Worm (Caenorhabditis elegans) whole organism, young adult: ENCODE data around the gene Y54G11A.4.

Experiments used
- B0019.2 ChIP-seq: fragments of 200-800 bp; sonication (Bioruptor generic); conservative IDR thresholded peaks from 2 replicates; pipeline ENCODE4 v1.3.6; 2022; ENCODE audit warnings: missing genetic modification reagents, missing genetic modification characterization, missing compliant biosample characterization
- B0035.1 ChIP-seq: sonication (generic microtip); optimal IDR thresholded peaks from 2 replicates; lab custom pipeline; 2016; ENCODE audit warnings: missing genetic modification characterization, mild to moderate bottlenecking, missing compliant biosample characterization, missing genotype, missing genetic modification reagents
- D2030.7 ChIP-seq: fragments of 200-800 bp; sonication (Bioruptor generic); IDR thresholded peaks from 2 replicates; pipeline ENCODE4 v1.3.6; 2022; ENCODE audit warnings: missing genetic modification reagents, missing genetic modification characterization, missing compliant biosample characterization
- F10E7.11 ChIP-seq: sonication (generic microtip); optimal IDR thresholded peaks from 2 replicates; lab custom pipeline; 2017; ENCODE audit warnings: mild to moderate bottlenecking, missing genetic modification characterization, moderate library complexity, missing compliant biosample characterization
- F33H1.4 ChIP-seq: fragments of 200-800 bp; sonication (Bioruptor generic); IDR thresholded peaks from 2 replicates; pipeline ENCODE4 v1.3.6; 2022; ENCODE audit warnings: missing genetic modification reagents, missing genetic modification characterization, missing compliant biosample characterization
- F49E8.2 ChIP-seq: sonication (generic microtip); optimal IDR thresholded peaks from 3 replicates; lab custom pipeline; 2017; ENCODE audit warnings: missing genetic modification characterization, mild to moderate bottlenecking, missing compliant biosample characterization, antibody characterized with exemption, moderate library complexity; ENCODE audit not compliant: insufficient read depth
- F52B5.7 ChIP-seq: sonication (generic microtip); optimal IDR thresholded peaks from 2 replicates; lab custom pipeline; 2016; ENCODE audit warnings: mild to moderate bottlenecking, missing genetic modification characterization, missing compliant biosample characterization
- F57A8.1 ChIP-seq: fragments of 200-800 bp; sonication (Bioruptor generic); optimal IDR thresholded peaks from 2 replicates; lab custom pipeline; 2018; ENCODE audit warnings: mild to moderate bottlenecking, missing genetic modification characterization, moderate library complexity, missing compliant biosample characterization
- F57C9.4 ChIP-seq: sonication (generic microtip); optimal IDR thresholded peaks from 2 replicates; lab custom pipeline; 2017; ENCODE audit warnings: mild to moderate bottlenecking, missing genetic modification characterization, missing compliant biosample characterization
- K11D2.4 ChIP-seq: fragments of 200-800 bp; sonication (Bioruptor generic); IDR thresholded peaks from 2 replicates; pipeline ENCODE4 v1.3.6; 2022; ENCODE audit warnings: missing genetic modification reagents, missing genetic modification characterization, missing compliant biosample characterization
- T07F8.4 ChIP-seq: sonication (generic microtip); optimal IDR thresholded peaks from 2 replicates; lab custom pipeline; 2016; ENCODE audit warnings: mild to moderate bottlenecking, missing genetic modification characterization, moderate library complexity, missing compliant biosample characterization
- Y53G8AR.9 ChIP-seq: fragments of 200-800 bp; sonication (Bioruptor generic); conservative IDR thresholded peaks from 2 replicates; pipeline ENCODE4 v1.3.6; 2022; ENCODE audit warnings: missing genetic modification reagents, missing genetic modification characterization, missing compliant biosample characterization
- aptf-2 ChIP-seq: fragments of 200-800 bp; sonication (Bioruptor generic); conservative IDR thresholded peaks from 2 replicates; pipeline ENCODE4 v1.3.6; 2022; ENCODE audit warnings: missing genetic modification reagents, missing genetic modification characterization, missing compliant biosample characterization
- athp-1 ChIP-seq: sonication (generic microtip); optimal IDR thresholded peaks from 2 replicates; lab custom pipeline; 2017; ENCODE audit warnings: mild to moderate bottlenecking, missing genetic modification characterization, missing compliant biosample characterization
- bed-1 ChIP-seq: fragments of 200-800 bp; sonication (Bioruptor generic); IDR thresholded peaks from 2 replicates; pipeline ENCODE4 v1.3.6; 2022; ENCODE audit warnings: missing genetic modification reagents, missing genetic modification characterization, missing compliant biosample characterization
- bed-2 ChIP-seq: fragments of 200-800 bp; sonication (Bioruptor generic); IDR thresholded peaks from 2 replicates; pipeline ENCODE4 v1.3.6; 2022; ENCODE audit warnings: missing genetic modification reagents, missing genetic modification characterization, missing compliant biosample characterization
- ccch-3 ChIP-seq: fragments of 200-800 bp; sonication (Bioruptor generic); optimal IDR thresholded peaks from 2 replicates; lab custom pipeline; 2018; ENCODE audit warnings: mild to moderate bottlenecking, missing genetic modification characterization, missing compliant biosample characterization
- cebp-1 ChIP-seq, 2 experiments: fragments of 200-800 bp in 1 of 2; sonication (Bioruptor generic) in 1 of 2; sonication (generic microtip) in 1 of 2; IDR thresholded peaks in 1 of 2; optimal IDR thresholded peaks in 1 of 2; 2 replicates each; pipeline versions ENCODE4 v1.3.6 to Lab custom; 2017 to 2022; ENCODE audit warnings: missing compliant biosample characterization in 2 of 2, missing genetic modification characterization in 2 of 2, mild to moderate bottlenecking in 1 of 2, missing genetic modification reagents in 1 of 2, moderate library complexity in 1 of 2
- chd-7 ChIP-seq: sonication (generic microtip); optimal IDR thresholded peaks from 2 replicates; lab custom pipeline; 2016; ENCODE audit warnings: mild to moderate bottlenecking, missing genetic modification characterization, moderate library complexity, missing compliant biosample characterization
- dpl-1 ChIP-seq: fragments of 150-350 bp; optimal IDR thresholded peaks from 2 replicates; lab custom pipeline; 2014; ENCODE audit warnings: missing biosample characterization, missing genetic modification reagents, missing genetic modification characterization
- ets-4 ChIP-seq: fragments of 200-800 bp; sonication (Bioruptor generic); optimal IDR thresholded peaks from 2 replicates; lab custom pipeline; 2018; ENCODE audit warnings: mild to moderate bottlenecking, missing genetic modification characterization, missing compliant biosample characterization
- fkh-3 ChIP-seq: sonication (generic microtip); optimal IDR thresholded peaks from 2 replicates; lab custom pipeline; 2016; ENCODE audit warnings: mild to moderate bottlenecking, missing genetic modification characterization, missing compliant biosample characterization
- hlh-12 ChIP-seq: sonication (generic microtip); optimal IDR thresholded peaks from 2 replicates; lab custom pipeline; 2016; ENCODE audit warnings: missing genetic modification characterization, missing compliant biosample characterization
- hlh-26 ChIP-seq: fragments of 200-800 bp; sonication (Bioruptor generic); conservative IDR thresholded peaks from 2 replicates; pipeline ENCODE4 v1.3.6; 2022; ENCODE audit warnings: missing genetic modification reagents, missing genetic modification characterization, missing compliant biosample characterization
- hsf-1 ChIP-seq: fragments of 200-800 bp; sonication (Bioruptor generic); IDR thresholded peaks from 2 replicates; pipeline ENCODE4 v1.3.6; 2022; ENCODE audit warnings: missing genetic modification reagents, missing genetic modification characterization, missing compliant biosample characterization
- let-526 ChIP-seq: fragments of 200-800 bp; sonication (Bioruptor generic); IDR thresholded peaks from 2 replicates; pipeline ENCODE4 v1.3.6; 2022; ENCODE audit warnings: missing genetic modification reagents, missing genetic modification characterization, missing compliant biosample characterization
- lin-35 ChIP-seq, 3 experiments: fragments of 150-350 bp in 2 of 3; sonication (generic microtip) in 1 of 3; optimal IDR thresholded peaks; 2 replicates each; lab custom pipeline; 2014 to 2018; ENCODE audit warnings: missing biosample characterization in 3 of 3, missing genetic modification characterization in 3 of 3, missing genetic modification reagents in 3 of 3
- lir-1 ChIP-seq: fragments of 200-800 bp; sonication (Bioruptor generic); conservative IDR thresholded peaks from 2 replicates; pipeline ENCODE4 v1.3.6; 2022; ENCODE audit warnings: missing genetic modification reagents, missing genetic modification characterization, missing compliant biosample characterization
- madf-10 ChIP-seq: sonication (generic microtip); optimal IDR thresholded peaks from 2 replicates; lab custom pipeline; 2016; ENCODE audit warnings: mild to moderate bottlenecking, missing genetic modification characterization, missing compliant biosample characterization
- madf-3 ChIP-seq: fragments of 200-800 bp; sonication (Bioruptor generic); IDR thresholded peaks from 2 replicates; pipeline ENCODE4 v1.3.6; 2022; ENCODE audit warnings: missing genetic modification reagents, missing genetic modification characterization, missing compliant biosample characterization
- madf-8 ChIP-seq: fragments of 200-800 bp; sonication (Bioruptor generic); conservative IDR thresholded peaks from 2 replicates; pipeline ENCODE4 v1.3.6; 2022; ENCODE audit warnings: missing genetic modification reagents, missing genetic modification characterization, missing compliant biosample characterization
- mcd-1 ChIP-seq: fragments of 200-800 bp; sonication (Bioruptor generic); IDR thresholded peaks from 2 replicates; pipeline ENCODE4 v1.3.6; 2022; ENCODE audit warnings: missing genetic modification reagents, missing genetic modification characterization, missing compliant biosample characterization
- mel-28 ChIP-seq: sonication (generic microtip); optimal IDR thresholded peaks from 2 replicates; lab custom pipeline; 2016; ENCODE audit warnings: borderline replicate concordance, mild to moderate bottlenecking, missing genetic modification characterization, missing compliant biosample characterization
- mes-4 ChIP-seq: sonication (generic microtip); optimal IDR thresholded peaks from 2 replicates; lab custom pipeline; 2016; ENCODE audit warnings: missing genotype, missing genetic modification characterization, missing compliant biosample characterization
- nfyb-1 ChIP-seq: fragments of 200-800 bp; sonication (Bioruptor generic); IDR thresholded peaks from 2 replicates; pipeline ENCODE4 v1.3.6; 2022; ENCODE audit warnings: missing genetic modification reagents, missing genetic modification characterization, missing compliant biosample characterization
- nhr-120 ChIP-seq: fragments of 200-800 bp; sonication (Bioruptor generic); IDR thresholded peaks from 2 replicates; pipeline ENCODE4 v1.3.6; 2022; ENCODE audit warnings: missing genetic modification characterization, missing compliant biosample characterization
- nhr-27 ChIP-seq: fragments of 200-800 bp; sonication (Bioruptor generic); optimal IDR thresholded peaks from 2 replicates; lab custom pipeline; 2018; ENCODE audit warnings: mild to moderate bottlenecking, missing genetic modification characterization, moderate library complexity, missing compliant biosample characterization
- nhr-80 ChIP-seq: sonication (generic microtip); optimal IDR thresholded peaks from 2 replicates; lab custom pipeline; 2016; ENCODE audit warnings: missing genetic modification characterization, missing compliant biosample characterization
- rec-8 ChIP-seq, 2 experiments: sonication (generic microtip); optimal IDR thresholded peaks; 2 replicates each; lab custom pipeline; 2016; ENCODE audit warnings: mild to moderate bottlenecking in 2 of 2, missing genetic modification characterization in 2 of 2, missing genetic modification reagents in 2 of 2, missing genotype in 2 of 2, missing biosample characterization in 1 of 2, missing compliant biosample characterization in 1 of 2, moderate library complexity in 1 of 2
- repo-1 ChIP-seq: sonication (generic microtip); optimal IDR thresholded peaks from 2 replicates; lab custom pipeline; 2017; ENCODE audit warnings: mild to moderate bottlenecking, missing genetic modification characterization, missing compliant biosample characterization
- sea-2 ChIP-seq: fragments of 200-800 bp; sonication (Bioruptor generic); IDR thresholded peaks from 2 replicates; pipeline ENCODE4 v1.3.6; 2022; ENCODE audit warnings: missing genetic modification characterization, missing compliant biosample characterization
- snpc-1.3 ChIP-seq: sonication (generic microtip); optimal IDR thresholded peaks from 2 replicates; lab custom pipeline; 2017; ENCODE audit warnings: missing genetic modification characterization, mild to moderate bottlenecking, missing compliant biosample characterization, antibody characterized with exemption, moderate library complexity, missing genotype, missing genetic modification reagents; ENCODE audit not compliant: insufficient read depth
- tlf-1 ChIP-seq: fragments of 200-800 bp; sonication (Bioruptor generic); optimal IDR thresholded peaks from 2 replicates; lab custom pipeline; 2018; ENCODE audit warnings: mild to moderate bottlenecking, missing genetic modification characterization, missing compliant biosample characterization
- unc-130 ChIP-seq: sonication (generic microtip); optimal IDR thresholded peaks from 2 replicates; lab custom pipeline; 2016; ENCODE audit warnings: missing genetic modification reagents, missing genetic modification characterization, missing compliant biosample characterization
- ztf-18 ChIP-seq: sonication (generic microtip); optimal IDR thresholded peaks from 2 replicates; lab custom pipeline; 2016; ENCODE audit warnings: missing genotype, mild to moderate bottlenecking, missing genetic modification characterization, missing compliant biosample characterization
- ztf-6 ChIP-seq: fragments of 200-800 bp; sonication (Bioruptor generic); IDR thresholded peaks from 2 replicates; pipeline ENCODE4 v1.3.6; 2022; ENCODE audit warnings: missing genetic modification reagents, missing genetic modification characterization, missing compliant biosample characterization

Y54G11A.4 gene

DNA sequence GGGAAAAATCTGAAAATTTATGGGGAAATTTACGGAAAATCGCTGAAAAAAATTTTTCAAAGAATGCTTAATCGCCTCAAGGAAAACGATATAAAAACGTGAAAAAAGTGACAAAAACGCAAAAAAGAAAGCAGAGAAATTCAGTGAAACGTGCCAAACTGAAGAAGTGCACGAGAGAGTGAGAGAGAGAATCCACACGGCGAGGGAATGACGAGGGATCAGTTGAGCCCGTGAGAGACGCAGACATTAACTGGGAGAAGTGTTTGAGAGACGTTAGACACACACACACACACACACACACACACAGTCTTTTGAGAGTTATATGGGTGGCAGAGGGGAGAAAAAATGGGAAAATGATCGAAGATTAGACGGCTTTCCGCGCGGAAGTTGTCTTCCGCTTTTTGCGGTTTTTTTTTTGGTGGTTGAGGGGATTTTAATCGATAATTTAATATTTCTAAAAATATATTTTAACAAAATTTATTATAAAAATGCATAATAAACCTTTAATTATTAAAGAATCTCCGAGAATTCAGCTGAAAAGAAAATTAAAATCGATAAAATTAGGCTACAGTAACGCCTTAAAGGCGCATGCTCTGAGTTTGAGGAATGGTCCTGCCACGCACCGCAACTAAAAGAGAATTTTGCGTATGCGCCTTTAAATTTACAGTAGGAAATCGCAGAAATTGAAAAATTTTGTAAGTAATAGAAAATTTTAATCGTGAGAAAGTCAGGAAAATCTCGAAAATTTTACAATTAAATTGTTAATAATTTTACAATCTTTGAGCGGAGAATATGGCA lies 48.0 kb upstream of the Y54G11A.4 start (continued):
- TF ChIP-seq mel-28 (tag; lab: Kevin White, UChicago) (no peak), rec-8 (tag; optimal IDR thresholded peaks at IDR 0.05; lab: Kevin White, UChicago) (no peak), fkh-3 (no peak), ccch-3 (GFP tag; lab: Kevin White, UChicago) (no peak), F57C9.4 (no peak), ztf-6 (GFP tag; lab: Robert Waterston, UW) (no peak), madf-3 (GFP tag; lab: Robert Waterston, UW) (0 out of 2 replicates have a peak, but pooled peaks have one; percentile 73), bed-2 (GFP tag; lab: Robert Waterston, UW) (no peak), B0019.2 (GFP tag; lab: Robert Waterston, UW) (no peak), Y53G8AR.9 (peak; percentile 32; the same call in 1 of the 2 replicates), lin-35 (GFP tag; optimal IDR thresholded peaks at IDR 0.05; lab: Kevin White, UChicago) (peak in 1 of 3 experiments; percentile 12), nfyb-1 (GFP tag; lab: Robert Waterston, UW) (no peak), lir-1 (GFP tag; lab: Robert Waterston, UW) (peak; percentile 56; the same call in 1 of the 2 replicates), F57A8.1 (GFP tag; lab: Kevin White, UChicago) (no peak), hsf-1 (GFP tag; lab: Robert Waterston, UW) (peak; percentile 77), mcd-1 (GFP tag; lab: Robert Waterston, UW) (peak; percentile 73), repo-1 (tag; lab: Kevin White, UChicago) (no peak), madf-8 (GFP tag; lab: Robert Waterston, UW) (peak; percentile 97), bed-1 (GFP tag; lab: Robert Waterston, UW) (no peak), nhr-80 (tag; lab: Kevin White, UChicago) (peak; percentile 28), hlh-26 (GFP tag; lab: Robert Waterston, UW) (no peak), tlf-1 (GFP tag; lab: Kevin White, UChicago) (peak; percentile 73), dpl-1 (GFP tag; lab: Kevin White, UChicago) (peak; percentile 65), aptf-2 (GFP tag; lab: Robert Waterston, UW) (no peak), ztf-18 (tag; lab: Kevin White, UChicago) (peak; percentile 70), T07F8.4 (tag; lab: Kevin White, UChicago) (no peak), D2030.7 (GFP tag; lab: Robert Waterston, UW) (peak; percentile 94), nhr-120 (GFP tag; lab: Robert Waterston, UW) (no peak), let-526 (GFP tag; lab: Robert Waterston, UW) (no peak), F49E8.2 (tag; lab: Kevin White, UChicago) (peak; percentile 65), madf-10 (no peak), F10E7.11 (tag; lab: Kevin White, UChicago) (no peak), hlh-12 (tag; lab: Kevin White, UChicago) (no peak), B0035.1 (tag; lab: Kevin White, UChicago) (no peak), athp-1 (tag; lab: Kevin White, UChicago) (peak; percentile 82), sea-2 (GFP tag; lab: Robert Waterston, UW) (no peak), nhr-27 (tag; lab: Kevin White, UChicago) (no peak), F33H1.4 (GFP tag; lab: Robert Waterston, UW) (peak; percentile 99), ets-4 (GFP tag; lab: Kevin White, UChicago) (no peak), mes-4 (tag; lab: Kevin White, UChicago) (no peak), cebp-1 (GFP tag; IDR thresholded peaks at IDR 0.05; lab: Robert Waterston, UW) (no peak), cebp-1 (tag; optimal IDR thresholded peaks at IDR 0.05; lab: Kevin White, UChicago) (peak; percentile 44), snpc-1.3 (tag; lab: Kevin White, UChicago) (peak; percentile 86), unc-130 (GFP tag; lab: Kevin White, UChicago) (peak; percentile 31), K11D2.4 (GFP tag; lab: Robert Waterston, UW) (no peak), F52B5.7 (tag; lab: Kevin White, UChicago) (no peak), chd-7 (no peak)
